Worm (Caenorhabditis elegans) whole organism, late embryonic: ENCODE results near the gene lipl-1.

ENCODE experiments used
- C08G9.2 ChIP-seq: sonication (generic microtip); optimal IDR thresholded peaks from 2 replicates; lab custom pipeline; 2016; ENCODE audit warnings: mild to moderate bottlenecking, missing genetic modification characterization, moderate library complexity, missing compliant biosample characterization
- C38D4.7 ChIP-seq: fragments of 200-800 bp; sonication (Bioruptor generic); optimal IDR thresholded peaks from 2 replicates; lab custom pipeline; 2018; ENCODE audit warnings: mild to moderate bottlenecking, missing genetic modification characterization, moderate library complexity, missing compliant biosample characterization
- K02D7.2 ChIP-seq: sonication (generic microtip); optimal IDR thresholded peaks from 2 replicates; lab custom pipeline; 2017; ENCODE audit warnings: mild to moderate bottlenecking, missing genetic modification characterization, missing compliant biosample characterization
- K09A11.1 ChIP-seq: sonication (generic microtip); optimal IDR thresholded peaks from 2 replicates; lab custom pipeline; 2017; ENCODE audit warnings: antibody characterized with exemption, mild to moderate bottlenecking, missing genetic modification characterization, missing compliant biosample characterization; ENCODE audit not compliant: insufficient read depth
- ceh-24 ChIP-seq: sonication (generic microtip); optimal IDR thresholded peaks from 2 replicates; lab custom pipeline; 2016; ENCODE audit warnings: mild to moderate bottlenecking, missing genetic modification characterization, missing compliant biosample characterization
- ceh-30 ChIP-seq: fragments of 150-350 bp; optimal IDR thresholded peaks from 2 replicates; lab custom pipeline; 2014; ENCODE audit warnings: missing biosample characterization, missing genetic modification characterization
- ceh-31 ChIP-seq: sonication (generic microtip); optimal IDR thresholded peaks from 2 replicates; lab custom pipeline; 2016; ENCODE audit warnings: missing genetic modification characterization, missing compliant biosample characterization
- ceh-34 ChIP-seq: sonication (generic microtip); optimal IDR thresholded peaks from 2 replicates; lab custom pipeline; 2016; ENCODE audit warnings: mild to moderate bottlenecking, missing genetic modification characterization, missing compliant biosample characterization
- eyg-1 ChIP-seq: sonication (generic microtip); optimal IDR thresholded peaks from 2 replicates; lab custom pipeline; 2016; ENCODE audit warnings: missing genotype, missing genetic modification characterization, missing compliant biosample characterization
- fax-1 ChIP-seq: sonication (generic microtip); optimal IDR thresholded peaks from 2 replicates; lab custom pipeline; 2016; ENCODE audit warnings: missing genotype, missing genetic modification characterization, missing compliant biosample characterization
- gmeb-2 ChIP-seq: sonication (generic microtip); optimal IDR thresholded peaks from 2 replicates; lab custom pipeline; 2016; ENCODE audit warnings: missing genetic modification characterization, inconsistent platforms, missing compliant biosample characterization
- hlh-13 ChIP-seq: fragments of 200-800 bp; sonication (Bioruptor generic); optimal IDR thresholded peaks from 2 replicates; lab custom pipeline; 2018; ENCODE audit warnings: mild to moderate bottlenecking, missing genetic modification characterization, missing compliant biosample characterization
- hlh-30 ChIP-seq: sonication (generic microtip); optimal IDR thresholded peaks from 2 replicates; lab custom pipeline; 2017; ENCODE audit warnings: antibody characterized with exemption, missing genetic modification characterization, missing compliant biosample characterization; ENCODE audit not compliant: insufficient read depth
- hlh-8 ChIP-seq: sonication (generic microtip); optimal IDR thresholded peaks from 2 replicates; lab custom pipeline; 2016; ENCODE audit warnings: missing genotype, missing genetic modification characterization, missing compliant biosample characterization
- lim-6 ChIP-seq: sonication (generic microtip); optimal IDR thresholded peaks from 2 replicates; lab custom pipeline; 2016; ENCODE audit warnings: missing genetic modification characterization, missing compliant biosample characterization
- mec-3 ChIP-seq: sonication (generic microtip); optimal IDR thresholded peaks from 2 replicates; lab custom pipeline; 2016; ENCODE audit warnings: borderline replicate concordance, missing genetic modification characterization, missing compliant biosample characterization
- nhr-11 ChIP-seq: fragments of 150-350 bp; optimal IDR thresholded peaks from 2 replicates; lab custom pipeline; 2014; ENCODE audit warnings: missing biosample characterization, missing genetic modification characterization
- nhr-232 ChIP-seq: sonication (generic microtip); optimal IDR thresholded peaks from 2 replicates; lab custom pipeline; 2016; ENCODE audit warnings: missing genetic modification characterization, missing compliant biosample characterization
- odd-2 ChIP-seq: sonication (generic microtip); optimal IDR thresholded peaks from 2 replicates; lab custom pipeline; 2017; ENCODE audit warnings: antibody characterized with exemption, mild to moderate bottlenecking, missing genetic modification characterization, missing compliant biosample characterization
- pag-3 ChIP-seq: sonication (generic microtip); optimal IDR thresholded peaks from 2 replicates; lab custom pipeline; 2016; ENCODE audit warnings: missing compliant biosample characterization, missing genetic modification characterization, borderline replicate concordance
- pax-1 ChIP-seq: fragments of 150-350 bp; optimal IDR thresholded peaks from 2 replicates; lab custom pipeline; 2014; ENCODE audit warnings: missing biosample characterization, missing genetic modification characterization
- ref-2 ChIP-seq: sonication (generic microtip); optimal IDR thresholded peaks from 2 replicates; lab custom pipeline; 2016; ENCODE audit warnings: missing genetic modification characterization, missing compliant biosample characterization
- rnt-1 ChIP-seq: sonication (generic microtip); optimal IDR thresholded peaks from 2 replicates; lab custom pipeline; 2016; ENCODE audit warnings: missing genetic modification characterization, missing compliant biosample characterization
- sox-2 ChIP-seq: fragments of 200-800 bp; sonication (Bioruptor generic); IDR thresholded peaks from 2 replicates; pipeline ENCODE4 v1.3.6; 2022; ENCODE audit warnings: missing genetic modification reagents, missing genetic modification characterization, missing compliant biosample characterization
- tbx-2 ChIP-seq: sonication (generic microtip); optimal IDR thresholded peaks from 2 replicates; lab custom pipeline; 2016; ENCODE audit warnings: missing genetic modification characterization, missing compliant biosample characterization
- ttx-3 ChIP-seq: sonication (generic microtip); optimal IDR thresholded peaks from 2 replicates; lab custom pipeline; 2016; ENCODE audit warnings: missing genetic modification reagents, missing genetic modification characterization, missing compliant biosample characterization
- unc-42 ChIP-seq: sonication (generic microtip); optimal IDR thresholded peaks from 2 replicates; lab custom pipeline; 2016; ENCODE audit warnings: missing genotype, missing genetic modification characterization, missing compliant biosample characterization
- unc-55 ChIP-seq: sonication (generic microtip); optimal IDR thresholded peaks from 2 replicates; lab custom pipeline; 2017; ENCODE audit warnings: missing biosample characterization, missing genetic modification reagents, missing genetic modification characterization
- ztf-16 ChIP-seq: sonication (generic microtip); optimal IDR thresholded peaks from 2 replicates; lab custom pipeline; 2017; ENCODE audit warnings: missing genetic modification characterization, missing compliant biosample characterization

The lipl-1 gene

DNA sequence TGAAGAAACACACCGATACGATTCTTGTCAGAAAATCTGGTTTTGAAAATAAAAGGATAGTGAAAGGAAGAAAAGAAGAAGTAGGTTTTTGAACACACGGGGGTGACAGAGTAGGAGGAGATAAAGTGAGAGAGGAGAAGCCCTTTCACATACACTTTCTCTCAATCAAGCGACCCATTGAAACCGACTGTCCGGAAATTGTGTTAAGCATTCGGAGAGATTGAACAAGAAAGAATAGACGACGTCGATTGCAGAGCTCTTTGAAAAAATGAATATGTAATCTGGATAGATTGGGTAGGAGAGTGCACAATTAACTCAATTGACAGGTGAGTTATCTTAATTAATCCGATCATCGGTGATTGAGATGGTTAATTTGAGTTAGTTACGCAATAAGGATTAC is 18.5 kb upstream of the lipl-1 start:
- TF ChIP-seq nhr-11 (tag; lab: Kevin White, UChicago) (no peak), unc-42 (peak; percentile 95)

- no peak for TF ChIP-seq ceh-31 (tag; lab: Kevin White, UChicago)
- TF ChIP-seq ref-2 (tag; lab: Kevin White, UChicago): no peak
- TF ChIP-seq eyg-1 (tag; lab: Kevin White, UChicago): no peak
Observed at ce11 chrV:12904054-12904453, 15.7 kb upstream of the lipl-1 start, which contains the start of gene ttr-27. TSS of gene ttr-27 (minus strand) at chrV:12904098.

DNA sequence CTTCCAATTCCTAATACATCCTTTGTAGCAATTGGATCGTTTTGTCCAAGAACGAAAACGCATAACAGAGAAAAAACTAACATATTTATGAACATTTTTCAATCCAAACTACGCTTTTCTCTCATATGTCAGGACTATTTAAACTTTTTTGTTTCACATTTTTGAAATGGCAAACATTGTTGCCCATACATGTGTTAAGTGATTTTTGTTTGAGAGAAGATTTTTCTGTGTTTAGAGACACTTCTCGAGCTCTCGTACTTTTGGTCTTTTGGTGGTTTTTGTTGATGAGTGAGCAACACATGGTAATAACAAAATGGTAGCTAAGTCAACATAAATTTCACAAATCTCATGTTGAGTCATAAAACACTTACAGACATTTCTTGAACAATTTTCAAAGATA is 14.7 kb upstream of the lipl-1 start, which contains the start of gene ttr-28:
TSS of gene ttr-28 (minus strand) at position 101 of the 400 bp plus-strand sequence.
- TF ChIP-seq K02D7.2 (tag; lab: Kevin White, UChicago) (no peak), odd-2 (tag; lab: Kevin White, UChicago) (no peak), ceh-24 (tag; lab: Kevin White, UChicago) (no peak), C08G9.2 (tag; lab: Kevin White, UChicago) (no peak), gmeb-2 (tag; lab: Kevin White, UChicago) (no peak), lim-6 (tag; lab: Kevin White, UChicago) (no peak), C38D4.7 (GFP tag; lab: Kevin White, UChicago) (no peak), pax-1 (tag; lab: Kevin White, UChicago) (no peak), hlh-30 (no peak), nhr-232 (no peak)
- TF ChIP-seq, all 69 proteins: peak for 0

- TF ChIP-seq nhr-232 (no peak), rnt-1 (no peak), lim-6 (tag; lab: Kevin White, UChicago) (no peak), unc-55 (GFP tag; lab: Kevin White, UChicago) (no peak), gmeb-2 (tag; lab: Kevin White, UChicago) (no peak), mec-3 (tag; lab: Kevin White, UChicago) (no peak), sox-2 (GFP tag; lab: Robert Waterston, UW) (no peak), C38D4.7 (GFP tag; lab: Kevin White, UChicago) (no peak), hlh-13 (GFP tag; lab: Kevin White, UChicago) (no peak), ttx-3 (tag; lab: Kevin White, UChicago) (no peak), pag-3 (tag; lab: Kevin White, UChicago) (no peak), ref-2 (tag; lab: Kevin White, UChicago) (no peak), ztf-16 (no peak), fax-1 (tag; lab: Kevin White, UChicago) (no peak), tbx-2 (tag; lab: Kevin White, UChicago) (no peak)
Observed at ce11 chrV:12906732-12907131, 13.1 kb upstream of the lipl-1 start, which contains the start of gene ttr-29. TSS of gene ttr-29 (minus strand) at chrV:12906832.

DNA sequence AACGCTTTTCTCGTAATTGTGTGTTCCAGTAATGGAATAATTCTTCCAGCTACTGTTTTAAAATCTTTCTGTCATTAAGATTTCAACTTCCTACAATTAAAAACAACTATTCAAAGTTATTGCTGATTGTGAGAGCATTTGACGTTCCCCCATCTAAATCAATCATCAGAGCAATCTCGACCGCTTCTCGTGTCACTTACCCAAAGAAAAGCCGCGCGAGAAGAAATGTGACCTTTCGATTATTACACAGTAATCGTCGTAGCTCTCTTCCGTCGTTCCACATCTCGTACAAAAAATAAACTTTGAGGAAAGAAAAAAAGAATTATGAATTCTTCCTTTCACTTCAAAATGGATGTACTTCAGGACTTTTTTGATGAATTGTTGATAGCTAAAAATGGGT is 12.3 kb upstream of the lipl-1 start:
- TF ChIP-seq ceh-30 (tag; lab: Kevin White, UChicago) (no peak), unc-55 (GFP tag; lab: Kevin White, UChicago) (peak; percentile 73)

ce11 chrV:12908614-12909013 is 11.2 kb upstream of the lipl-1 start:
- TF ChIP-seq ceh-34 (tag; lab: Kevin White, UChicago) (peak; percentile 6), K09A11.1 (tag; lab: Kevin White, UChicago) (no peak), hlh-8 (tag; lab: Kevin White, UChicago) (no peak)
